Fruit fly (Drosophila melanogaster): Measurements from ENCODE around the gene CG6236.
A peak's percentile ranks its signal among the peaks of the same experiment; 100 is the strongest.

Gene CG6236

DNA sequence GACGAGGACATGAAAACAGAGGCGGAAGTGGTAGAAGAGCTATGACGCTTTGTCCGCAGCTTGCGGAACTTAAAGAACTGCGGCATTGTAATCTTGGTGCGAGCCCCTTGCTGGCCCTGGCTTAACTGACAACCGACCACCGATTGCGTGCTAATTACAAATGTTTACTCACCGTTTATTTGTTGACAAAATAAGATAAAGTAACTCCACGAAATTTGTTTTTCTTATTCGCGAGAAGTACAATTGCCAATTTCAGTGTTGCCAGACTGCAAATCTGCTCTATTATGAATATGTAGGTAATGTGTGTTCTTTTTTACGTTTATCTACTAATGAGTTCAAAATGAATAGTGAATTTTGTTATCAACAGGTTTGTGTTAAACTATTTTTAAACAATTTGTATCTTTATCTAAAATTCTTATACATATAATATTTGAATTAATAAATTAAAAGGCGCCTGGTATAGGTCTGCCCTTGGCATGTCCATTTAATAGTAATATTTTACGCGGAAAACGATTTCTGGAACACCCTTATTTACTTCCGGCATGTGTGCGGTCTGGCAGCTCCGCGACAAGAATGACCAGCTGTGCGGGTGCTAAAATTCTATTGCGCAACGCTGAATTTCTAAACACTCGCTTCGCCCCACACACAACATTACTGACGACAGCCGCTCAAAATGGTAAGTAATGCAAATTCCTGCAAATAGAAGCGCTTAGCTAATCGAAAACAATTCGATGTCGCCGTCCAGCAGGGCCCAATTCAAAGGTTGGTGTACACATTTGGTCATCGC, 28.8 kb upstream of the CG6236 start, which contains the start of the genes Atg4b and Hibch:
Atg4b (minus strand) TSS at position 280 of the 787 bp plus-strand sequence.
Hibch (plus strand) TSS at position 585 of the 787 bp plus-strand sequence.
- peak; percentile 76 for TF ChIP-seq h (GFP tag; optimal IDR thresholded peaks at IDR 0.05)
- TF ChIP-seq foxo (GFP tag; optimal IDR thresholded peaks at IDR 0.05) = peak in 1 of 2 experiments; percentile 83
- TF ChIP-seq OdsH (GFP tag; optimal IDR thresholded peaks at IDR 0.05) = peak; percentile 75
- peak; percentile 80 for TF ChIP-seq rgr (GFP tag; optimal IDR thresholded peaks at IDR 0.05)
- TF ChIP-seq CrebA (GFP tag; optimal IDR thresholded peaks at IDR 0.05; ENCODE audit: borderline replicate concordance) = no peak
- peak; percentile 84 for TF ChIP-seq Sp1 (GFP tag; optimal IDR thresholded peaks at IDR 0.05)
- TF ChIP-seq Jra (GFP tag; optimal IDR thresholded peaks at IDR 0.05) = no peak
- peak; percentile 56 for TF ChIP-seq ey (GFP tag; optimal IDR thresholded peaks at IDR 0.05)
- no peak for TF ChIP-seq brk (GFP tag; optimal IDR thresholded peaks at IDR 0.05)
- peak; percentile 93 for TF ChIP-seq HLH106 (tag; optimal IDR thresholded peaks at IDR 0.05)
- peak; percentile 26 for TF ChIP-seq sv (GFP tag; optimal IDR thresholded peaks at IDR 0.05)
- TF ChIP-seq Rel (GFP tag; optimal IDR thresholded peaks at IDR 0.05) = no peak
- TF ChIP-seq Rel (tag; optimal IDR thresholded peaks at IDR 0.05) = peak; percentile 84
- TF ChIP-seq dsf (GFP tag; optimal IDR thresholded peaks at IDR 0.05; ENCODE audit: borderline replicate concordance) = no peak
- peak; percentile 57 for TF ChIP-seq br (GFP tag; optimal IDR thresholded peaks at IDR 0.05)
- peak; percentile 89 for TF ChIP-seq fru (GFP tag; optimal IDR thresholded peaks at IDR 0.05)
- TF ChIP-seq psq (GFP tag; optimal IDR thresholded peaks at IDR 0.05) = peak; percentile 73
- peak; percentile 82 for TF ChIP-seq CG9705 (GFP tag; optimal IDR thresholded peaks at IDR 0.05)
- TF ChIP-seq Dfd (GFP tag; optimal IDR thresholded peaks at IDR 0.05) = no peak
- no peak for TF ChIP-seq CG32264 (GFP tag; optimal IDR thresholded peaks at IDR 0.05)

DNA sequence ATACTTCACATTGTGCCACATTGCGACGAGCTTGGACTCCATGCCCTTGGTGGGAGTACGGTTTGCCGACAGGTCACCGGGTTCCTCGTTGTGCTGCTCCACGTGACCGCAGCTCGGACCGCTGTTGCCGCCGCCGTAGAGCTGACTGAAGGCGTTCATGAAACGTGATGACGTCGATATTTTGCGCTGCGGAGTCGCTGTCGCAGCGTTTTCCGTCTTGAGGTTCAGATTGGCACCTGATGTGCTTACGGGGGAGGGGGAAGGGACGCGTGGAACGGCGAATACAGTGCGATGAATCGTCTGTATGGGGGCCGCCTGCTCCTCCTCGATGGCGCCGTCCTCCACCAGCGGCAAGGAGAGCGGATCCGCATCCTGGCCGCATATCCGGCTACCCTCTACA, 28.1 kb upstream of the CG6236 start:
- no peak for TF ChIP-seq sage (GFP tag; optimal IDR thresholded peaks at IDR 0.05)
- no peak for TF ChIP-seq Myc (optimal IDR thresholded peaks at IDR 0.05)
- no peak for TF ChIP-seq Dif (GFP tag; optimal IDR thresholded peaks at IDR 0.05; ENCODE audit: partially characterized antibody)
- TF ChIP-seq Rel (GFP tag; optimal IDR thresholded peaks at IDR 0.05) = no peak
- TF ChIP-seq Rel (tag; optimal IDR thresholded peaks at IDR 0.05) = no peak
- no peak for TF ChIP-seq h (GFP tag; optimal IDR thresholded peaks at IDR 0.05)
- no peak for TF ChIP-seq tai (GFP tag; optimal IDR thresholded peaks at IDR 0.05)
- no peak for TF ChIP-seq pan (optimal IDR thresholded peaks at IDR 0.05)
- TF ChIP-seq jim (GFP tag; optimal IDR thresholded peaks at IDR 0.05) = no peak
- TF ChIP-seq dl (GFP tag; optimal IDR thresholded peaks at IDR 0.05; ENCODE audit: insufficient read depth in 1 of 2, partially characterized antibody in 2 of 2) = no peak

DNA sequence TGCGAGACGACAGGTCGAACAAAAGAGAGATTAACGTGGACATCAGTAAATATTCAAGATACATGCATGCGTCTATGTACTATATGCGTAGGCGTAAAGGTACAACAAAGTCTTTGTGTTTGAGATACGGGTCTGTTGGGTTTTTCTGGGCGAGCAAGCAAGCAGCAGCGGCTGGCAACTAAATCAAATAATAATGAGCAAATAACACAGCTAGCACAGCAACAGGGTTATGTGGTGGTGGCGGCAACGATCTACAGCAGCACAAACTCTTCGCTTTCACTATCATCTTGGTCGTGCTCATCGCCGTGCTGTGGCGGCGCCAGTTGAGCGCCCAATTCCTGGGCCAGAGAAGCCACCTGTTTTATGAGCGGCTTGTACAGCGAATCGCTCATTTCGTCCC, 25.9 kb upstream of the CG6236 start:
- TF ChIP-seq CG32264 (GFP tag; optimal IDR thresholded peaks at IDR 0.05) (no peak), lola (GFP tag; optimal IDR thresholded peaks at IDR 0.05) (no peak), Hr78 (GFP tag; optimal IDR thresholded peaks at IDR 0.05) (no peak), sv (GFP tag; optimal IDR thresholded peaks at IDR 0.05) (no peak), Dfd (GFP tag; optimal IDR thresholded peaks at IDR 0.05) (no peak), h (GFP tag; optimal IDR thresholded peaks at IDR 0.05) (no peak), psq (GFP tag; optimal IDR thresholded peaks at IDR 0.05) (no peak), tai (GFP tag; optimal IDR thresholded peaks at IDR 0.05) (no peak), dl (GFP tag; optimal IDR thresholded peaks at IDR 0.05; ENCODE audit: insufficient read depth in 1 of 2, partially characterized antibody in 2 of 2) (no peak), OdsH (GFP tag; optimal IDR thresholded peaks at IDR 0.05) (no peak), Abd-B (GFP tag; optimal IDR thresholded peaks at IDR 0.05) (no peak), Vsx2 (GFP tag; optimal IDR thresholded peaks at IDR 0.05; ENCODE audit: partially characterized antibody) (no peak), CrebA (GFP tag; optimal IDR thresholded peaks at IDR 0.05; ENCODE audit: borderline replicate concordance) (no peak), foxo (GFP tag; optimal IDR thresholded peaks at IDR 0.05) (no peak), brk (GFP tag; optimal IDR thresholded peaks at IDR 0.05) (no peak)

DNA sequence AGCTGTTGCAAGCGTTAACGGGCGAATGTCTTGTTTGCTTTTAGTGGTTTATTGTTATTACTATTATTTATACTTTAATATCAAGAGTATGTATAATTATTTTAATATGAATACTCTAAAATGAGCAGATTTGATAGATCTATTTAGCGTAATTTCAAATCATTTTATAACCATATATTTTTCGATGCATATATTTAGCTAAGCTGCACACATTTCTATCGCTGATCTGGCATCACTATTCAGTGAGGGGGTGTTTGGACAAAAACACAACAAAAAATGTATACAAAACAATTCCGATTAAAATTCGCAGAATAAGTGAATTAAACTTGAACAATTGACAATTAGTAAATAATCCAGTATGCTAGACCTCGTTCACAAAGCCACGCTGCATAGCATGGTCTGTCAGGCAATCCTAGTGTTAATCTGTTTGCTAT, 22.9 kb upstream of the CG6236 start, which contains the start of the genes Trs33 and Tmtc4:
Trs33 (minus strand) TSS at position 3 of the 434 bp plus-strand sequence.
Tmtc4 (plus strand) TSS at position 233 of the 434 bp plus-strand sequence.
- no peak for TF ChIP-seq tai (GFP tag; optimal IDR thresholded peaks at IDR 0.05)
- no peak for TF ChIP-seq fru (GFP tag; optimal IDR thresholded peaks at IDR 0.05)
- no peak for TF ChIP-seq GATAd (GFP tag; optimal IDR thresholded peaks at IDR 0.05)
- no peak for TF ChIP-seq sv (GFP tag; optimal IDR thresholded peaks at IDR 0.05)
- TF ChIP-seq HLH106 (tag; optimal IDR thresholded peaks at IDR 0.05) = peak; percentile 67
- TF ChIP-seq Hr83 (GFP tag; optimal IDR thresholded peaks at IDR 0.05; ENCODE audit: poor library complexity, severe bottlenecking) = peak; percentile 23
- peak; percentile 70 for TF ChIP-seq rgr (GFP tag; optimal IDR thresholded peaks at IDR 0.05)
- no peak for TF ChIP-seq ey (GFP tag; optimal IDR thresholded peaks at IDR 0.05)
- TF ChIP-seq sage (GFP tag; optimal IDR thresholded peaks at IDR 0.05) = no peak
- no peak for TF ChIP-seq CG32264 (GFP tag; optimal IDR thresholded peaks at IDR 0.05)
- TF ChIP-seq CG9705 (GFP tag; optimal IDR thresholded peaks at IDR 0.05) = peak; percentile 56
- no peak for TF ChIP-seq pan (optimal IDR thresholded peaks at IDR 0.05)
- no peak for TF ChIP-seq dl (GFP tag; optimal IDR thresholded peaks at IDR 0.05; ENCODE audit: insufficient read depth in 1 of 2, partially characterized antibody in 2 of 2)
- peak; percentile 51 for TF ChIP-seq psq (GFP tag; optimal IDR thresholded peaks at IDR 0.05)
- TF ChIP-seq Myc (optimal IDR thresholded peaks at IDR 0.05) = peak; percentile 87
- peak in 1 of 2 experiments; percentile 66 for TF ChIP-seq foxo (GFP tag; optimal IDR thresholded peaks at IDR 0.05)
- TF ChIP-seq Sp1 (GFP tag; optimal IDR thresholded peaks at IDR 0.05) = peak; percentile 29
- TF ChIP-seq Dif (GFP tag; optimal IDR thresholded peaks at IDR 0.05; ENCODE audit: partially characterized antibody) = no peak
- TF ChIP-seq Dfd (GFP tag; optimal IDR thresholded peaks at IDR 0.05) = no peak
- TF ChIP-seq dmrt93B (GFP tag; optimal IDR thresholded peaks at IDR 0.05) = no peak
- no peak for TF ChIP-seq Rel (GFP tag; optimal IDR thresholded peaks at IDR 0.05)
- peak; percentile 51 for TF ChIP-seq Rel (tag; optimal IDR thresholded peaks at IDR 0.05)
- no peak for TF ChIP-seq dsf (GFP tag; optimal IDR thresholded peaks at IDR 0.05; ENCODE audit: borderline replicate concordance)
- TF ChIP-seq OdsH (GFP tag; optimal IDR thresholded peaks at IDR 0.05) = peak; percentile 11
- TF ChIP-seq jim (GFP tag; optimal IDR thresholded peaks at IDR 0.05) = no peak
- peak; percentile 49 for TF ChIP-seq h (GFP tag; optimal IDR thresholded peaks at IDR 0.05)
- peak; percentile 71 for TF ChIP-seq woc (GFP tag; optimal IDR thresholded peaks at IDR 0.05)
